Fruit fly (Drosophila melanogaster) whole organism, wandering third instar larva: ENCODE results near the gene Pfrx.

Experiments
- Abd-B ChIP-seq: fragments of >200 bp; optimal IDR thresholded peaks from 2 replicates; lab custom pipeline; 2017; ENCODE audit warnings: missing biosample characterization, missing genetic modification characterization
- CG32264 ChIP-seq: fragments of 200-800 bp; sonication (Bioruptor generic); optimal IDR thresholded peaks from 2 replicates; lab custom pipeline; 2016; ENCODE audit warnings: missing biosample characterization, missing genetic modification characterization
- CG9705 ChIP-seq: fragments of 200-800 bp; sonication (Bioruptor generic); optimal IDR thresholded peaks from 2 replicates; lab custom pipeline; 2018; ENCODE audit warnings: missing biosample characterization, mild to moderate bottlenecking, missing genetic modification characterization
- CrebA ChIP-seq: fragments of 200-800 bp; sonication (Bioruptor generic); optimal IDR thresholded peaks from 2 replicates; lab custom pipeline; 2016; ENCODE audit warnings: missing biosample characterization, mild to moderate bottlenecking, missing genetic modification characterization, borderline replicate concordance
- Dfd ChIP-seq: fragments of >200 bp; optimal IDR thresholded peaks from 2 replicates; lab custom pipeline; 2017; ENCODE audit warnings: missing biosample characterization, missing genetic modification characterization
- Dif ChIP-seq: fragments of 200-275, 200-300 bp; sonication (Bioruptor generic); optimal IDR thresholded peaks from 2 replicates; lab custom pipeline; 2018; ENCODE audit warnings: missing biosample characterization, missing genetic modification characterization; ENCODE audit not compliant: partially characterized antibody
- GATAd ChIP-seq: sonication (Bioruptor generic); optimal IDR thresholded peaks from 2 replicates; lab custom pipeline; 2016; ENCODE audit warnings: missing biosample characterization, missing genetic modification characterization
- HLH106 ChIP-seq: fragments of 200-800 bp; optimal IDR thresholded peaks from 3 replicates; lab custom pipeline; 2019; ENCODE audit warnings: missing biosample characterization, mild to moderate bottlenecking, missing genetic modification characterization, moderate library complexity
- Hnf4 ChIP-seq: fragments of 200-800 bp; sonication (Bioruptor generic); optimal IDR thresholded peaks from 2 replicates; lab custom pipeline; 2016; ENCODE audit warnings: missing biosample characterization, mild to moderate bottlenecking, missing genetic modification characterization
- Hr78 ChIP-seq: fragments of >200 bp; optimal IDR thresholded peaks from 2 replicates; lab custom pipeline; 2017; ENCODE audit warnings: missing biosample characterization, missing genetic modification characterization
- Hr83 ChIP-seq: fragments of 200-300 bp; sonication (Bioruptor generic); optimal IDR thresholded peaks from 2 replicates; lab custom pipeline; 2016; ENCODE audit warnings: missing biosample characterization, mild to moderate bottlenecking, missing genetic modification characterization, moderate library complexity; ENCODE audit not compliant: poor library complexity, severe bottlenecking
- Jra ChIP-seq: sonication (Bioruptor generic); optimal IDR thresholded peaks from 2 replicates; lab custom pipeline; 2016; ENCODE audit warnings: missing biosample characterization, missing genetic modification characterization
- Mio ChIP-seq: sonication (Bioruptor generic); optimal IDR thresholded peaks from 2 replicates; lab custom pipeline; 2016; ENCODE audit warnings: missing biosample characterization, missing genetic modification characterization
- Myc ChIP-seq: fragments of >200 bp; optimal IDR thresholded peaks from 2 replicates; lab custom pipeline; 2017
- N ChIP-seq: fragments of >200 bp; optimal IDR thresholded peaks from 2 replicates; lab custom pipeline; 2018; ENCODE audit warnings: missing biosample characterization, missing external identifiers, missing genetic modification characterization
- OdsH ChIP-seq: fragments of 200-800 bp; sonication (Bioruptor generic); optimal IDR thresholded peaks from 2 replicates; lab custom pipeline; 2016; ENCODE audit warnings: missing biosample characterization, mild to moderate bottlenecking, missing genetic modification characterization
- Rel ChIP-seq, 2 experiments: fragments of 200-800 bp; sonication (Bioruptor generic) in 1 of 2; optimal IDR thresholded peaks; 2 replicates in 1 of 2; 3 replicates in 1 of 2; lab custom pipeline; 2016 to 2019; ENCODE audit warnings: mild to moderate bottlenecking in 2 of 2, missing biosample characterization in 2 of 2, missing genetic modification characterization in 2 of 2, moderate library complexity in 1 of 2
- Sp1 ChIP-seq: fragments of 200-800 bp; sonication (Bioruptor generic); optimal IDR thresholded peaks from 3 replicates; lab custom pipeline; 2019; ENCODE audit warnings: missing biosample characterization, mild to moderate bottlenecking, missing genetic modification characterization, moderate library complexity
- Vsx2 ChIP-seq: fragments of 200-300, 225-300 bp; sonication (Bioruptor generic); optimal IDR thresholded peaks from 2 replicates; lab custom pipeline; 2018; ENCODE audit warnings: missing biosample characterization, missing genetic modification characterization; ENCODE audit not compliant: partially characterized antibody
- br ChIP-seq: fragments of 200-800 bp; sonication (Bioruptor generic); optimal IDR thresholded peaks from 2 replicates; lab custom pipeline; 2016; ENCODE audit warnings: missing biosample characterization, missing genetic modification characterization
- brk ChIP-seq: fragments of 200-800 bp; sonication (Bioruptor generic); optimal IDR thresholded peaks from 2 replicates; lab custom pipeline; 2016; ENCODE audit warnings: missing biosample characterization, mild to moderate bottlenecking, missing genetic modification characterization
- dl ChIP-seq, 2 experiments: fragments of 175-275, 200-275 bp in 1 of 2; fragments of 200-275 bp in 1 of 2; sonication (Bioruptor generic); optimal IDR thresholded peaks; lab custom pipeline; 2018; ENCODE audit warnings: mild to moderate bottlenecking in 2 of 2, missing biosample characterization in 2 of 2, missing genetic modification characterization in 2 of 2, moderate library complexity in 2 of 2; ENCODE audit not compliant: partially characterized antibody in 2 of 2, insufficient read depth in 1 of 2
- dmrt93B ChIP-seq: fragments of 200-800 bp; sonication (Bioruptor generic); optimal IDR thresholded peaks from 2 replicates; lab custom pipeline; 2018; ENCODE audit warnings: missing biosample characterization, mild to moderate bottlenecking, missing genetic modification characterization
- dsf ChIP-seq: sonication (Bioruptor generic); optimal IDR thresholded peaks from 2 replicates; lab custom pipeline; 2016; ENCODE audit warnings: missing biosample characterization, missing genetic modification characterization, borderline replicate concordance
- ey ChIP-seq: fragments of 200-800 bp; sonication (Bioruptor generic); optimal IDR thresholded peaks from 2 replicates; lab custom pipeline; 2016; ENCODE audit warnings: missing biosample characterization, missing genetic modification characterization
- foxo ChIP-seq, 2 experiments: fragments of 200-800 bp; sonication (Bioruptor generic); optimal IDR thresholded peaks; 2 replicates in 1 of 2; 3 replicates in 1 of 2; lab custom pipeline; 2016 to 2017; ENCODE audit warnings: missing biosample characterization in 2 of 2, missing genetic modification characterization in 2 of 2
- fru ChIP-seq: fragments of 200-800 bp; sonication (Bioruptor generic); optimal IDR thresholded peaks from 3 replicates; lab custom pipeline; 2016; ENCODE audit warnings: missing biosample characterization, mild to moderate bottlenecking, missing genetic modification characterization
- h ChIP-seq: fragments of 200-800 bp; sonication (Bioruptor generic); optimal IDR thresholded peaks from 3 replicates; lab custom pipeline; 2016; ENCODE audit warnings: missing biosample characterization, mild to moderate bottlenecking, missing genetic modification characterization
- jim ChIP-seq: fragments of 175-275, 200-325 bp; sonication (Bioruptor generic); optimal IDR thresholded peaks from 2 replicates; lab custom pipeline; 2016; ENCODE audit warnings: missing biosample characterization, mild to moderate bottlenecking, missing genetic modification characterization
- lola ChIP-seq: fragments of >200 bp; optimal IDR thresholded peaks from 2 replicates; lab custom pipeline; 2017; ENCODE audit warnings: missing biosample characterization, missing genetic modification characterization
- pan ChIP-seq: fragments of >200 bp; optimal IDR thresholded peaks from 2 replicates; lab custom pipeline; 2017
- psq ChIP-seq: fragments of 200-800 bp; sonication (Bioruptor generic); optimal IDR thresholded peaks from 3 replicates; lab custom pipeline; 2017; ENCODE audit warnings: missing biosample characterization, mild to moderate bottlenecking, missing genetic modification characterization, moderate library complexity
- rgr ChIP-seq: fragments of 200-800 bp; sonication (Bioruptor generic); optimal IDR thresholded peaks from 3 replicates; lab custom pipeline; 2016; ENCODE audit warnings: missing biosample characterization, mild to moderate bottlenecking, missing genetic modification characterization
- sage ChIP-seq: fragments of 200-800 bp; sonication (Bioruptor generic); optimal IDR thresholded peaks from 2 replicates; lab custom pipeline; 2016; ENCODE audit warnings: missing biosample characterization, mild to moderate bottlenecking, missing genetic modification characterization
- sv ChIP-seq: fragments of 200-800 bp; sonication (Bioruptor generic); optimal IDR thresholded peaks from 3 replicates; lab custom pipeline; 2016; ENCODE audit warnings: missing biosample characterization, missing genetic modification characterization
- tai ChIP-seq: sonication (Bioruptor generic); optimal IDR thresholded peaks from 2 replicates; lab custom pipeline; 2016; ENCODE audit warnings: missing biosample characterization, missing genetic modification characterization
- usp ChIP-seq: fragments of >200 bp; optimal IDR thresholded peaks from 2 replicates; lab custom pipeline; 2017; ENCODE audit warnings: missing biosample characterization, missing genetic modification characterization
- woc ChIP-seq: sonication (Bioruptor generic); optimal IDR thresholded peaks from 2 replicates; lab custom pipeline; 2016; ENCODE audit warnings: missing biosample characterization, mild to moderate bottlenecking, missing genetic modification characterization

The Pfrx gene

dm6 chrX:19491984-19492584 lies 3.2 kb upstream of the Pfrx start, which contains the start of the genes pcm and ND-18:
TSS of gene pcm (minus strand) at chrX:19492011.
TSS of gene ND-18 (plus strand) at chrX:19492421.
- TF ChIP-seq jim (GFP tag; lab: Kevin White, UChicago) (no peak), Hr78 (GFP tag; lab: Kevin White, UChicago) (no peak), Rel (GFP tag; optimal IDR thresholded peaks at IDR 0.05; lab: Kevin White, UChicago) (no peak), Rel (tag; optimal IDR thresholded peaks at IDR 0.05; lab: Kevin White, UChicago) (no peak), tai (GFP tag; lab: Kevin White, UChicago) (no peak), psq (GFP tag; lab: Kevin White, UChicago) (peak; percentile 6), br (GFP tag; lab: Kevin White, UChicago) (no peak), dmrt93B (GFP tag; lab: Kevin White, UChicago) (no peak), Dfd (GFP tag; lab: Kevin White, UChicago) (no peak), Myc (peak; percentile 23)

DNA sequence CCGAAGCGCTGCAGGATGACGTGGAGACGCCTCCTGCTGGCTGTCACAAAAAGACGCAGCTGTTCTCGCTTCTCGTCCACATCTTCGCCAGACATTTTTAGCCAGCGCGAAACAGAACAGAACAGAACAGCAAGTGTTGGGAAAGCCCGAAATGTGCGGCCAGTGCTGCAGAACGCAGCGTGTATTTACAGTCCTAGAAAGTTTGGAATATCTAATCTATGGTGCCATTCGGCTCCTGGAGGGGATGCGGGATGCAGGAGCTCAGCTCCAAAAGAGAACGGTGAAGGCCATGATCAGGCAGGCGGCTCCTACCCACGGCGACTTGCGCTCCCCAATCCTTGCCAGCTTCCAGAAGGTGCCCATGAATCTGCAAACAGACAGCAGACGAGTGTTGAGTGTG lies 1.0 kb upstream of the Pfrx start, which contains the start of gene CG12204:
Gene CG12204 (minus strand): TSS at position 117 of the 400 bp plus-strand sequence.
- no peak for TF ChIP-seq Myc
- no peak for TF ChIP-seq dsf
- TF ChIP-seq rgr (GFP tag; lab: Kevin White, UChicago): peak; percentile 50
- TF ChIP-seq ey: peak; percentile 13
- peak; percentile 18 for TF ChIP-seq OdsH (GFP tag; lab: Kevin White, UChicago)
- TF ChIP-seq woc (GFP tag; lab: Kevin White, UChicago): no peak
- TF ChIP-seq HLH106 (tag; lab: Kevin White, UChicago): peak; percentile 25
- TF ChIP-seq Dif: no peak
- no peak for TF ChIP-seq Vsx2 (GFP tag; lab: Kevin White, UChicago)
- peak; percentile 18 for TF ChIP-seq Sp1
- no peak for TF ChIP-seq Mio (GFP tag; lab: Kevin White, UChicago)
- peak; percentile 26 for TF ChIP-seq Hr83 (GFP tag; lab: Kevin White, UChicago)

DNA sequence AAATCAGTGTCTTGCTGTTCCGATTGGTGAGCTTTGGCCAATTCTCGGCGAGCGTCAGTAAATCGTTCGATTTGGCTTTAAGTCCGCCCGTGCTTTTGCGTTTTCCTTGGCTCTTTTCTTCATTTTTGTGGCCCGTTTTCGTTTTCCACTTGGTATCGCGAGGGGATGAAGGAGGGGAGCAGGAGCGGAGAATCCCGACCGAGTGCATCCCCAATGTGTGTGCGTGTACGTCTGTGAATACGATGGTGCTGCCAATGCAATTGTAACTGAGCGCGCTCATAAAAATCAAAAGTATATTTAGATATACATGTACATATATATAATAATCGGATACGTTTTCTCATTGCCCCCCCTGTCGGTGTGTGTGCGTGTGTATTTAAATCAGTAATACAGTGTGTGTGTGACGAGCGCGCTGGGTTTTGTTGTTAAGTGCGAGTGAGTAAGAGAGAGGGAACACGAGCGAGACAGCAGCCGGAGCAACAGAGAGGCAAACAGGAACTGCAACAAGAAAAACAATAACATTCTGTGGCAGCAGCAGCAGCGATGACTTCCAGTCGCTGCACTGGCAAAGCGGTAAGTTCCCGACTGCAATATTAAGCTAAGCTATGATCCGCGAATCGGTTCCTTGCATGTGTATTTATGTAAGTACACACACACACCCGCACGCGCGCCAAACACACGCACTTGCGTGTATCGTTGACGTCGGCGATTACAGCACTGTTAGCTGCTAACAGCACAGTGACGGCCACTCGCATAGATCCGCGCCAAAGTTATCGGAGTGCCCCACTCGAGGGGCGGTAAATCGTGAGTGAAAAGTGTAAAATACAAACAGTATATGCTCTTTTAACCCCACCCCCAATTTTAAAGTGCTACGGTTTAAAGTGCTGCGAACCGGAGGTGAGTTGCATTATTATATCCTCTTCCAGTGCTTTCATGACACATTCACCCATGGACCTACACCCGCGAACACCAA lies 592 bp downstream of the Pfrx start:
- TF ChIP-seq usp (GFP tag; lab: Kevin White, UChicago) (no peak), sv (GFP tag; lab: Kevin White, UChicago) (peak; percentile 36), OdsH (GFP tag; lab: Kevin White, UChicago) (peak; percentile 26), Dif (no peak), woc (GFP tag; lab: Kevin White, UChicago) (peak; percentile 28), Jra (GFP tag; lab: Kevin White, UChicago) (no peak), Myc (no peak), Mio (GFP tag; lab: Kevin White, UChicago) (no peak), Abd-B (GFP tag; lab: Kevin White, UChicago) (no peak), dl (GFP tag; optimal IDR thresholded peaks at IDR 0.05; lab: Kevin White, UChicago; ENCODE audit: insufficient read depth in 1 of 2, partially characterized antibody in 2 of 2) (no peak), Sp1 (peak; percentile 30), lola (GFP tag; lab: Kevin White, UChicago) (no peak), tai (GFP tag; lab: Kevin White, UChicago) (no peak), pan (lab: Kevin White, UChicago) (no peak), foxo (GFP tag; optimal IDR thresholded peaks at IDR 0.05; lab: Kevin White, UChicago) (peak in 1 of 2 experiments; percentile 62), HLH106 (tag; lab: Kevin White, UChicago) (peak; percentile 58), Hnf4 (GFP tag; lab: Kevin White, UChicago) (no peak), br (GFP tag; lab: Kevin White, UChicago) (peak; percentile 47), Vsx2 (GFP tag; lab: Kevin White, UChicago) (no peak), jim (GFP tag; lab: Kevin White, UChicago) (no peak), fru (GFP tag; lab: Kevin White, UChicago) (peak; percentile 65), Dfd (GFP tag; lab: Kevin White, UChicago) (no peak), Rel (GFP tag; optimal IDR thresholded peaks at IDR 0.05; lab: Kevin White, UChicago) (peak; percentile 36), Rel (tag; optimal IDR thresholded peaks at IDR 0.05; lab: Kevin White, UChicago) (peak; percentile 93), Hr78 (GFP tag; lab: Kevin White, UChicago) (no peak), CrebA (no peak), Hr83 (GFP tag; lab: Kevin White, UChicago) (no peak), dsf (no peak), CG9705 (GFP tag; lab: Kevin White, UChicago) (no peak), brk (GFP tag; lab: Kevin White, UChicago) (no peak), rgr (GFP tag; lab: Kevin White, UChicago) (peak; percentile 41), sage (GFP tag; lab: Kevin White, UChicago) (no peak), dmrt93B (GFP tag; lab: Kevin White, UChicago) (no peak), psq (GFP tag; lab: Kevin White, UChicago) (no peak), CG32264 (GFP tag; lab: Kevin White, UChicago) (no peak), N (GFP tag; lab: Kevin White, UChicago) (peak; percentile 76), ey (peak; percentile 54), GATAd (GFP tag; lab: Kevin White, UChicago) (no peak), h (GFP tag; lab: Kevin White, UChicago) (peak; percentile 18)
